Fruit fly (Drosophila melanogaster): ENCODE data around the gene Baldspot.

The Baldspot gene

DNA sequence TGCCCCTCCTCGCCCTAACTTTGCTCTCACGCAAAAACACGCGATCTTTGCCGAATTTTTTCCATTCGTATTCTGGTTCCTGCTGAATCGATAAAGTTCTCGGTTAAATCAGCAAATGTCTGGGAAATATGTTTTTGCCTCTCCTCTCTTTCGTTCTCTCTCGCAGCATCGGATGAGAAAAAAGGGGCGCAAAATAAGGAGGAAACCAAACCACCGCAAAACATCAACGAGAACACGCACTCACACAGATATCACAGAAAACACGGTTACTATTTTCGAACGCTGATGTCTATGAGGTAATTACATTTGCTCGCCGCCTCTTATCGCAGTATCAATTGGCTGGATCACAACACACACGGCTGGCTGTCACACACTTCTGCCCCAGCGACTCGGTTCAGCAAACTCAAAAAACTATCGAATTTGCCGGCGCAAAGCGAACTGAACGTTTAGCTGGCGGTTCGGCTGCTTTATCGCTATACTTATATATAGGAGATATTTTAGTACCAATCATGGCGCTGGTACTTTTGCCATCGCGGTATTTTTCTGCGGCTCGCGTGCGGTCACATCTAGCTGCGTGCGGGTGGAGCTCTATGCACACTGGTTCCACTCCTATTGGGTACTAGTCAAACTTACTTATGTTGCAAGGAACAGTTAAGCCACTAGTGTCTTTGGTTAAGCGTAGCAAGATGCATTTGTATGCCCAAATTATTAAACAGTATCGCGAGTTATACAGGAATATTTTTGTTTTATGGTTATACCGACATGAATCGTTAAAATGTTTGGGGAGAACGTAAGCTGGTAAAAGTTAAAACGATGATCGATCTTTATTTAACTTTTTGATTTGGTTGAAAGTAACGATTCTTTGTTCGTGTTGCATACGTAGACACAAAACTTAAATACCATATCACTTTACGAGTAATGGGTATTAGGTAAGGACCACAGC is at the start of gene Baldspot:
TSS of gene Baldspot (minus strand) at position 449 of the 943 bp plus-strand sequence.
- TF ChIP-seq Myc (optimal IDR thresholded peaks at IDR 0.05) (no peak), h (optimal IDR thresholded peaks at IDR 0.05) (no peak), Sin3A (optimal IDR thresholded peaks at IDR 0.05) (no peak), insv (optimal IDR thresholded peaks at IDR 0.05) (no peak), psq (optimal IDR thresholded peaks at IDR 0.05) (no peak), ttk (optimal IDR thresholded peaks at IDR 0.05) (no peak)

DNA sequence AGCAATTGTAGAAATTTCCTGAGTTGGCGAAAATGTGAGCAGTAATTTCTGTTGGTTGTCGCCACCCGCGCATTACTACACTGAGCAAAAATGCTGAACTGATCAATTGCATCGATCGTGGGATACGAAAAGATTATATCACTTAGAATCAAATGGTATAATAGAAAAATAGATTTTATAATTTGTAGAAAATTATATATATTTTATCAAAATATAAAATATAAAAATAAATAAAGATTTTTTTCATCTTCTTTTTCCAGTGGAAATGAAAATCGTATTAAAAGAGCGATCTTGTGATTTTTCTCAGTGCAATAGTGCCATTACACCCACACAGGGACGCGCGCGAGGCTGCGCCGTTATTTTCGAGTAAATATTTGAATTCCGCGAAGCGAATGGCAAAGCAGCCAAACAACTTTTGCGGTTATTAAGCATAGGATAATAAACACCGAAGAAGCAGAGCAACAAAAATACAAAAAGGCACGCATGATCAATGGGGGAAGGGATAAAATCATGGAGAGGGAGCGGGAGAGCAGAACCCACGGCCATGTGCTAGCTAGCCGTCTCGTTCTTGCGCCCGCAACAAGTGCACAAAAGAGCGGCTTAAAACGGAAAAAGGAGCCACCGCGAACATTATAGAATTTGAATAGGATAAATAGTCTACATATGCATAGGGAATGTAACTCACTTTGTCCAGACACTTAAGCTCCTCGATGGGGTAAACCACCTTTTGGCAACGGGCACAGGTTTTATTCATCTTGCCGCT is 49.0 kb upstream of the Baldspot start:
- TF ChIP-seq Myc (optimal IDR thresholded peaks at IDR 0.05) (no peak), Sin3A (optimal IDR thresholded peaks at IDR 0.05) (no peak), psq (optimal IDR thresholded peaks at IDR 0.05) (no peak), h (optimal IDR thresholded peaks at IDR 0.05) (no peak), insv (optimal IDR thresholded peaks at IDR 0.05) (no peak), ttk (optimal IDR thresholded peaks at IDR 0.05) (no peak)

DNA sequence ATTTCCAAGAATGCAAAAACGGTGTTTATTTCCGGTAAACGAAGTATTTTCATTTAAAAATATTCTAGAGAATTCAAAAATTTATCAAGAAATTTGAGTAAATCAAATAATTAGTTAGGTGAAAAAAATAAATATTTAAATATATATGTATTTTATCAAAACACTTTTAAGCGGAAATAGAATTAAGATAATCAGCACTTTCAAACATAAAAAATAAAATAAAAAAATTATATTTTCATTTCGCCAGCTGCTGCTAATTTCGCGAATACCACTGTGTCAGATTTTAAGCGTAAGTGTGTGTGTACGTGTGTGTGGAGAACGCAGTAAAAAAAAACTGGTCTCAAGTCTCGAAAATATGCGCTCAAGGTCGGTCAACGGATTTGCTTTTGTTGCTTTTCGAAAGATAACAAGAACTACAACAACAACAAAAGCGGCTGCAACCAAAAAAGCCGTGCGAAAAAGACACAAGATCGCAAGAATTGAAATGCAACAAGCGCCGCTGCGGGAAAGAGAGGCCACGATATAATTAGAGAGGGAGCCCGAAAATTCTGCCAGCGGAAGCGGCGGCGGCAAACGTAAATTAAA is 48.4 kb upstream of the Baldspot start:
- TF ChIP-seq Sin3A (optimal IDR thresholded peaks at IDR 0.05) (no peak), ttk (optimal IDR thresholded peaks at IDR 0.05) (no peak), psq (optimal IDR thresholded peaks at IDR 0.05) (no peak), insv (optimal IDR thresholded peaks at IDR 0.05) (no peak), h (optimal IDR thresholded peaks at IDR 0.05) (no peak), Myc (optimal IDR thresholded peaks at IDR 0.05) (no peak)

DNA sequence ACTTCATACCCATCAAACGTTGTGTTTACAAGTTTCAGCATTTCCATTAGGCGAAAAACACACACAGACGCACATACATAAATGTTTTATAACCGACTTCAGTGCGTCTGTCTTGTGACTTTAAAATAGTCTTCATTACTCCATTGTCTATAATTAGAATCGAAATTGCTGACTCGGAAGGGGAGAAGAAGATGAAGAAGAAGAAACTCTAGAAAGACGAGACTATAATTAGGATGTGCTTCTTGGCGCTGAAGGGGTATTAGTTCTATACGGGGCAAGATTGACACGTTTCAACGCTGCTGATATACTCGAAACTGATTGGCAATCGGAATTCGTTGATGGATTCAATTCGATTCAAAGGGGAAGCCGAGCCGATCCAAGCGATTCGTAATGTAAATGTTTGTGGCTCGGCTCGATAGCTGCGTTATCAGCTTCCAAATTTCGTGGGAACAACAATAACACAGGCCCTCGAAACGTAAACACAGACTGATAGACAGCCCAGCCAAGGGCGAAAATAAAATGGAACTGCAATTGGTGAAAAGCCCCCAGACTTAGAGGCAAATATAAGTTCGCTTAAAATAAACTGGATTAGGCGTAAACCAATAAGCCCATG is 47.4 kb upstream of the Baldspot start:
- TF ChIP-seq h (optimal IDR thresholded peaks at IDR 0.05) (no peak), insv (optimal IDR thresholded peaks at IDR 0.05) (no peak), Myc (optimal IDR thresholded peaks at IDR 0.05) (no peak), psq (optimal IDR thresholded peaks at IDR 0.05) (no peak), Sin3A (optimal IDR thresholded peaks at IDR 0.05) (no peak), ttk (optimal IDR thresholded peaks at IDR 0.05) (no peak)

DNA sequence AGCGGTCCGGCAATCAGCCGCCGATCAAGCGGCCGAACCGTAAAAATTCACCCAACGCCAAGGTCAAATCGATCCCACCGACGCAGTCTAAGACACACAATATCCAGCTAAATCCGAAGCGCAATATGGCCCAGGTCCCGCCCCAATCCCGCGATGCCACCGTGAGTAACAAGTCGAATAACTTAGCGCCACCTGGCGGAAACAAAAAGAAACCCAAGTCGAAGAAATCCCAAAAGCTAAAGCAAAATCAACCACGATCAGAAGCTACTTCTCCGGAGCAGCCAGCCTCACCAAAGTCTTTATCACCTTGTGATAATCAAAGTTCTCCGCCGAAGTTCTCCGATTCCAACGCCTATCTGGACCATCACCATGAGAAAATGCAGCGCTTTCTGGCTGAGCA is 44.2 kb upstream of the Baldspot start:
- TF ChIP-seq psq (optimal IDR thresholded peaks at IDR 0.05) (no peak), ttk (optimal IDR thresholded peaks at IDR 0.05) (no peak), Myc (optimal IDR thresholded peaks at IDR 0.05) (no peak), h (optimal IDR thresholded peaks at IDR 0.05) (no peak), insv (optimal IDR thresholded peaks at IDR 0.05) (no peak), Sin3A (optimal IDR thresholded peaks at IDR 0.05) (no peak)

DNA sequence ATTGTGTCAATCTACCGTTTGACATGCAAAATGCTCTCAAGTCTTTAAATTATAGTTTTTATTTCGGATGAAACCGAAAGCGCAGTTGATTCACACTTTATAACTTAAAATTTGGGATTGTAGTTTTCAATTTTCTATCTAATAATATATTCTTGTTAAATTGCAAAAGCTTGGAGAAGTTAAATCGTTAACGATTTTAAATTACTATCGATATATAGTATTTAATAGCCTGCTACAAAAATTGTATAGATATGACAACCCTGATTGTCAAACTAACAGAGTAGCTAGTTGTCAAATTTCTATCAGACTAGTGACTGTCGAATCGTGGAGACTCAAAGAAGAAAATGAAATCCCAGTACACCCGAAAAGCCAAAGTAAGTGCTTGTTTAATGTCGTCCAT is 43.3 kb upstream of the Baldspot start, which contains the start of gene CG9692:
TSS of gene CG9692 (plus strand) at position 301 of the 400 bp plus-strand sequence.
- TF ChIP-seq h (optimal IDR thresholded peaks at IDR 0.05), result no peak
- no peak for TF ChIP-seq ttk (optimal IDR thresholded peaks at IDR 0.05)
- TF ChIP-seq Myc (optimal IDR thresholded peaks at IDR 0.05), result no peak
- TF ChIP-seq psq (optimal IDR thresholded peaks at IDR 0.05), result no peak
- no peak for TF ChIP-seq Sin3A (optimal IDR thresholded peaks at IDR 0.05)
- no peak for TF ChIP-seq insv (optimal IDR thresholded peaks at IDR 0.05)

DNA sequence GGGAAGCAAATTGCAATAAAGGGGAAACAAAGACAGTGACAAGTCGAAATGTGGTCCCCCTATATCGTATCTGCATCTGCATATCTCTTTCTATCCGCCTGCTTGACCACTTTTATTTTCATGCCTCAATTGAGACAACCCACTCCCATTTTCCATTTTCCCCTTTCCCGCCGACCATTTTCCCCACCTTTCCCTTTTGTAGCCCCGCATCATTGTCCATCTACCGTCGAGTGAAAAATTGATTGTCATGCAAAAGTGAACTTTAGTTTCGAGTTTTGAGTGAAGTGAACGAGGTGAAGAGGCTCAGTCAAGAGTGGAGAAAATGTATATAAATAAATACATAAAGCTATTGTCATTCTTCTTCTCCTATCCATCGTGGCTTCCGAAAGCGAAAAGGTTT is 42.8 kb upstream of the Baldspot start:
- TF ChIP-seq h (optimal IDR thresholded peaks at IDR 0.05) (no peak), insv (optimal IDR thresholded peaks at IDR 0.05) (no peak), Sin3A (optimal IDR thresholded peaks at IDR 0.05) (no peak), psq (optimal IDR thresholded peaks at IDR 0.05) (no peak), ttk (optimal IDR thresholded peaks at IDR 0.05) (no peak), Myc (optimal IDR thresholded peaks at IDR 0.05) (no peak)

DNA sequence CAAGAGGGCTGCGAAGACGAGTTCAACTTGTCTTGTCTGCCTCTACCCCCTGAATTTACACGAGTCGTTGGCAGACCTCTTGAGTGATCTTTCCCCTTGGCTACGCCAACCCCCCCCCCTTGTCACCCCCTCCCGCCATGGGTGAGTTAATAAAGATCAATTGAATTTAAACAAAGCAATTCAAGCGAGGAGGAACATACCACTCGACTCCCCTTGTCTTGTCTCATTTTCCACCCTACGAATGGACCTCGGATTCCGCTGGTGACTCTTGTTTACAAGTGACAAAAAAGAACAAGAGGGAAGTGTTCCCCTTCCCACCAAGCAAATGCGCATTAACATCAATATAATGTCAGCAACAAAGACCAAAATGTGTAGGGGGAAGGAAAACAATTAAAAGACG is 41.5 kb upstream of the Baldspot start:
- no peak for TF ChIP-seq psq (optimal IDR thresholded peaks at IDR 0.05)
- TF ChIP-seq insv (optimal IDR thresholded peaks at IDR 0.05), result no peak
- no peak for TF ChIP-seq h (optimal IDR thresholded peaks at IDR 0.05)
- no peak for TF ChIP-seq ttk (optimal IDR thresholded peaks at IDR 0.05)
- no peak for TF ChIP-seq Myc (optimal IDR thresholded peaks at IDR 0.05)
- no peak for TF ChIP-seq Sin3A (optimal IDR thresholded peaks at IDR 0.05)

DNA sequence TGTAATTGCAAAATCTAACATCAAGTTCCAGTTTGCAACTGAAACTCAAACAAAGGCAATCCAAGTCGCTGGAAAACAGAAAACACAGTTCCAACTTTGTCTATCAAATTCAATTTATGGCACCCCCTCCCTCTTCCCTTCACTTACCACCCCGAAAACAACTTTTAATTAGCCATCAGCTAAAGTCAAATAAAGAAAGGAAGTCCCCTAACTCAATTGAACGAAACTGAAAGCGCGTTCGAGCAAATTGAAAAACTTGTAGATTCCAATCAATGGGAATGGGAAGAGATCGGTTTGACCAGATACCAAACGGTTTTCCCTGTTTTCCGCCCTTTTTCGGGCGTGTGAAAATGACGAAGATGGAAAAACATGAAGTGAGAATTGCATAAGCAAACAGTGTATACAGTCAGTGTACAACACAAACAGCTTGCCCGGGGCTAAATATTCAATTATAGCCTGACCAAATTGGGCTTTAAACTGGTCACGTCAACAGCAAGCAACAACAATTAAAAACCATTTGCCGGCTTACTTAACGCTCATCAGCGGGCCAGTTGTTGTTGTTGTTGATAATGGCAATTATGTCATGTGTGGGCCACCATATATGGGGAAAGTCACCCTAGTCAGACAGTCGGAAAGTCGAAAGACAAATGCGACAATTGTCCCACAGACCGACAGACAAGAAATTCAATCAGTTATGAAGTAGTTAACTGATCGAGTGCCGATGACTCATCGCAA is 38.0 kb upstream of the Baldspot start:
- TF ChIP-seq h (optimal IDR thresholded peaks at IDR 0.05) (no peak), psq (optimal IDR thresholded peaks at IDR 0.05) (no peak), Myc (optimal IDR thresholded peaks at IDR 0.05) (no peak), ttk (optimal IDR thresholded peaks at IDR 0.05) (no peak), Sin3A (optimal IDR thresholded peaks at IDR 0.05) (no peak), insv (optimal IDR thresholded peaks at IDR 0.05) (no peak)

DNA sequence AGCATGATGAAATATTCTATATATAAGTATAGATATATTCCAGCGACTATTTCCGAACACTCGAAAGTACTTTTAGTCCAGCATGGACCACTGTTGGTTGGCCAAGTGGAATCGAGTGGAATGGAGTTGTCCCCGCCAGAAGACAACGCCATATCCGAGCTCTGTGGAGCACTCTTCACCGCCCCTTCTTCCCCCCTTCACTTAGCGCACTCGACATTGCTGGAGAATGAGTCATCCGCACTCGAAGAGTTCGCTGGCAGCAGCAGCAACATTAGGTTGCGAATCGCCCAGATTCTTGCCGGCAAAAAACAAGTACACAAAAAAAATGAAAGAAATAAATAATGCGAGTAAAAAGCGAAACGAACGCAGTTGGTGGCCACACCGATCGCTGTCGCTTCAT is 36.7 kb upstream of the Baldspot start:
- TF ChIP-seq psq (optimal IDR thresholded peaks at IDR 0.05), result no peak
- TF ChIP-seq insv (optimal IDR thresholded peaks at IDR 0.05), result no peak
- no peak for TF ChIP-seq Sin3A (optimal IDR thresholded peaks at IDR 0.05)
- TF ChIP-seq Myc (optimal IDR thresholded peaks at IDR 0.05), result no peak

DNA sequence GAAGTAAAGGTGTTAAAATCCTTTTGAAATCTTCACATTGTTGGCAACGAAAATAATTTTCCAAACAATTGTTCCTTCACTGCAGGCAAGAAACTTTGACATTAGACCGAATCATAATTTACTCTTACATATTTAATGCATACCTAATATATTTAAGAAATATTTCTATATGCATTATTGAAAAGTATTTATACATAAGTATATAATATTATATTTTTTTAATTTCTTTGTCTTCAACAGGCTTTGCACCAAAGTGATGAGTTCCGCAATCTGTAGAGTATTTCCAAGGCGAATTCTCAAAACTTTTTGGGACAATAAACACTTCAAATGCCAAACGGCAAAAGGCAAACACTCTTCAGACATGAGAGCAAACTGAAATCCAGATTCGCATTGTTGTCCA is 35.7 kb upstream of the Baldspot start:
- no peak for TF ChIP-seq ttk (optimal IDR thresholded peaks at IDR 0.05)
- TF ChIP-seq Myc (optimal IDR thresholded peaks at IDR 0.05), result no peak
- TF ChIP-seq psq (optimal IDR thresholded peaks at IDR 0.05), result no peak
- TF ChIP-seq insv (optimal IDR thresholded peaks at IDR 0.05), result no peak
- no peak for TF ChIP-seq Sin3A (optimal IDR thresholded peaks at IDR 0.05)
- TF ChIP-seq h (optimal IDR thresholded peaks at IDR 0.05), result no peak
